Fruit fly (Drosophila melanogaster) whole organism, embryonic: ENCODE measurements around the gene att-ORFB.

Experiments
- Asciz ChIP-seq: fragments of 200-800 bp; sonication (Bioruptor generic); optimal IDR thresholded peaks from 2 replicates; lab custom pipeline; 2017; ENCODE audit warnings: missing biosample characterization, mild to moderate bottlenecking, missing genetic modification characterization, missing genetic modification reagents
- Atf3 ChIP-seq: fragments of 200-800 bp; sonication (Bioruptor generic); optimal IDR thresholded peaks from 3 replicates; lab custom pipeline; 2016; ENCODE audit warnings: missing biosample characterization, missing genetic modification characterization
- B-H2 ChIP-seq: fragments of 200-800 bp; sonication (Bioruptor generic); optimal IDR thresholded peaks from 2 replicates; lab custom pipeline; 2018; ENCODE audit warnings: missing biosample characterization, mild to moderate bottlenecking, missing genetic modification characterization
- CG10267 ChIP-seq: fragments of 200-800 bp; sonication (Bioruptor generic); optimal IDR thresholded peaks from 2 replicates; lab custom pipeline; 2018; ENCODE audit warnings: missing biosample characterization, mild to moderate bottlenecking, missing genetic modification characterization, moderate library complexity
- CG10366 ChIP-seq: fragments of 200-800 bp; sonication (Bioruptor generic); IDR thresholded peaks from 2 replicates; pipeline ENCODE4 v1.3.6; 2022; ENCODE audit warnings: missing biosample characterization, missing genetic modification characterization
- CG10462 ChIP-seq: fragments of 200-800 bp; sonication (Bioruptor generic); optimal IDR thresholded peaks from 2 replicates; lab custom pipeline; 2016; ENCODE audit warnings: missing biosample characterization, missing genetic modification characterization
- CG10543 ChIP-seq: fragments of 200-800 bp; sonication (Bioruptor generic); optimal IDR thresholded peaks from 3 replicates; lab custom pipeline; 2017; ENCODE audit warnings: missing biosample characterization, mild to moderate bottlenecking, missing genetic modification characterization, moderate library complexity
- CG10959 ChIP-seq: fragments of 200-800 bp; sonication (Bioruptor generic); IDR thresholded peaks from 2 replicates; pipeline ENCODE4 v1.3.6; 2022; ENCODE audit warnings: missing biosample characterization, missing genetic modification characterization
- CG11696 ChIP-seq: fragments of 200-800 bp; sonication (Bioruptor generic); IDR thresholded peaks from 2 replicates; pipeline ENCODE4 v1.3.6; 2022; ENCODE audit warnings: missing biosample characterization, missing genetic modification characterization
- CG13424 ChIP-seq: fragments of 200-800 bp; sonication (Bioruptor generic); optimal IDR thresholded peaks from 2 replicates; lab custom pipeline; 2019; ENCODE audit warnings: missing biosample characterization, mild to moderate bottlenecking, missing genetic modification characterization, moderate library complexity
- CG13624 ChIP-seq: fragments of 200-800 bp; sonication (Bioruptor generic); optimal IDR thresholded peaks from 2 replicates; lab custom pipeline; 2016; ENCODE audit warnings: missing biosample characterization, missing genetic modification characterization
- CG14710 ChIP-seq: fragments of 200-800 bp; sonication (Bioruptor generic); optimal IDR thresholded peaks from 3 replicates; lab custom pipeline; 2019; ENCODE audit warnings: missing biosample characterization, mild to moderate bottlenecking, missing genetic modification characterization, moderate library complexity
- CG15073 ChIP-seq: fragments of 200-800 bp; sonication (Bioruptor generic); optimal IDR thresholded peaks from 2 replicates; lab custom pipeline; 2016; ENCODE audit warnings: missing biosample characterization, missing genetic modification characterization
- CG17802 ChIP-seq: fragments of 200-800 bp; sonication (Bioruptor generic); optimal IDR thresholded peaks from 2 replicates; lab custom pipeline; 2018; ENCODE audit warnings: missing biosample characterization, mild to moderate bottlenecking, missing genetic modification characterization, moderate library complexity
- CG18262 ChIP-seq: fragments of 200-800 bp; optimal IDR thresholded peaks from 3 replicates; lab custom pipeline; 2019; ENCODE audit warnings: missing biosample characterization, mild to moderate bottlenecking, missing genetic modification characterization, moderate library complexity
- CG18619 ChIP-seq: fragments of 200-800 bp; sonication (Bioruptor generic); optimal IDR thresholded peaks from 3 replicates; lab custom pipeline; 2017; ENCODE audit warnings: missing biosample characterization, mild to moderate bottlenecking, missing genetic modification characterization
- CG31441 ChIP-seq: fragments of 200-800 bp; sonication (Bioruptor generic); IDR thresholded peaks from 2 replicates; pipeline ENCODE4 v1.3.6; 2022; ENCODE audit warnings: missing biosample characterization, missing genetic modification characterization
- CG32532 ChIP-seq: fragments of 200-800 bp; sonication (Bioruptor generic); IDR thresholded peaks from 2 replicates; pipeline ENCODE4 v1.3.6; 2022; ENCODE audit warnings: missing biosample characterization, missing genetic modification characterization
- CG7357 ChIP-seq: fragments of 200-800 bp; sonication (Bioruptor generic); IDR thresholded peaks from 3 replicates; pipeline ENCODE4 v1.3.6; 2022; ENCODE audit warnings: missing biosample characterization, missing genetic modification characterization
- CG7372 ChIP-seq: fragments of 200-800 bp; sonication (Bioruptor generic); IDR thresholded peaks from 2 replicates; pipeline ENCODE4 v1.3.6; 2022; ENCODE audit warnings: missing biosample characterization, missing genetic modification characterization
- D19A ChIP-seq: fragments of 200-800 bp; optimal IDR thresholded peaks from 3 replicates; lab custom pipeline; 2019; ENCODE audit warnings: missing biosample characterization, mild to moderate bottlenecking, missing genetic modification characterization, moderate library complexity
- HLHmδ ChIP-seq: fragments of 200-800 bp; sonication (Bioruptor generic); optimal IDR thresholded peaks from 2 replicates; lab custom pipeline; 2018; ENCODE audit warnings: missing biosample characterization, mild to moderate bottlenecking, missing genetic modification characterization, moderate library complexity
- Hr3 ChIP-seq: fragments of 200-800 bp; sonication (Bioruptor generic); optimal IDR thresholded peaks from 3 replicates; lab custom pipeline; 2016; ENCODE audit warnings: missing biosample characterization, missing genetic modification characterization
- Meics ChIP-seq: fragments of 200-800 bp; sonication (Bioruptor generic); optimal IDR thresholded peaks from 2 replicates; lab custom pipeline; 2017; ENCODE audit warnings: missing biosample characterization, mild to moderate bottlenecking, missing genetic modification characterization
- Rx ChIP-seq: fragments of 200-800 bp; sonication (Bioruptor generic); IDR thresholded peaks from 2 replicates; pipeline ENCODE4 v1.3.6; 2022; ENCODE audit warnings: missing biosample characterization, missing genetic modification characterization
- Taf1 ChIP-seq: fragments of 200-800 bp; sonication (Bioruptor generic); IDR thresholded peaks from 2 replicates; pipeline ENCODE4 v1.3.6; 2022; ENCODE audit warnings: missing biosample characterization, missing genetic modification characterization
- Tbp ChIP-seq: fragments of >200 bp; optimal IDR thresholded peaks from 2 replicates; lab custom pipeline; 2018; ENCODE audit warnings: missing biosample characterization, missing genetic modification characterization
- aop ChIP-seq: fragments of 200-800 bp; sonication (Bioruptor generic); IDR thresholded peaks from 2 replicates; pipeline ENCODE4 v1.3.6; 2022; ENCODE audit warnings: missing biosample characterization, missing genetic modification characterization
- chinmo ChIP-seq: fragments of 200-800 bp; sonication (Bioruptor generic); IDR thresholded peaks from 4 replicates; pipeline ENCODE4 v1.3.6; 2022; ENCODE audit warnings: missing biosample characterization, missing genetic modification characterization; ENCODE audit not compliant: partially characterized antibody
- chn ChIP-seq: fragments of 200-800 bp; sonication (Bioruptor generic); optimal IDR thresholded peaks from 2 replicates; lab custom pipeline; 2016; ENCODE audit warnings: missing biosample characterization, missing genetic modification characterization
- corto ChIP-seq: fragments of 200-800 bp; sonication (Bioruptor generic); optimal IDR thresholded peaks from 2 replicates; lab custom pipeline; 2016; ENCODE audit warnings: missing biosample characterization, mild to moderate bottlenecking, missing genetic modification characterization, moderate library complexity
- crp ChIP-seq, 2 experiments: fragments of 200-800 bp; sonication (Bioruptor generic); optimal IDR thresholded peaks; 2 replicates in 1 of 2; 3 replicates in 1 of 2; lab custom pipeline; 2017; ENCODE audit warnings: missing biosample characterization in 2 of 2, missing genetic modification characterization in 2 of 2, mild to moderate bottlenecking in 1 of 2, moderate library complexity in 1 of 2
- dm ChIP-seq: fragments of 200-800 bp; sonication (Bioruptor generic); optimal IDR thresholded peaks from 3 replicates; lab custom pipeline; 2016; ENCODE audit warnings: missing biosample characterization, missing genetic modification characterization
- ems ChIP-seq: fragments of 200-800 bp; sonication (Bioruptor generic); optimal IDR thresholded peaks from 3 replicates; lab custom pipeline; 2016; ENCODE audit warnings: missing biosample characterization, missing genetic modification characterization
- ewg ChIP-seq: fragments of 200-800 bp; sonication (Bioruptor generic); optimal IDR thresholded peaks from 3 replicates; lab custom pipeline; 2017; ENCODE audit warnings: mild to moderate bottlenecking, missing biosample characterization, missing genetic modification reagents, missing genetic modification characterization
- gfzf ChIP-seq: fragments of 200-800 bp; sonication (Bioruptor generic); optimal IDR thresholded peaks from 2 replicates; lab custom pipeline; 2016; ENCODE audit warnings: missing biosample characterization, mild to moderate bottlenecking, missing genetic modification characterization, moderate library complexity
- gsb-n ChIP-seq: fragments of 200-800 bp; sonication (Bioruptor generic); optimal IDR thresholded peaks from 3 replicates; lab custom pipeline; 2018; ENCODE audit warnings: missing biosample characterization, mild to moderate bottlenecking, missing genetic modification characterization
- hbn ChIP-seq: fragments of 200-800 bp; sonication (Bioruptor generic); IDR thresholded peaks from 2 replicates; pipeline ENCODE4 v1.3.6; 2022; ENCODE audit warnings: missing biosample characterization, missing genetic modification characterization; ENCODE audit not compliant: partially characterized antibody
- insv ChIP-seq, 2 experiments: fragments of 200-800 bp; sonication (Bioruptor generic); optimal IDR thresholded peaks; 3 replicates each; lab custom pipeline; 2016 to 2018; ENCODE audit warnings: missing biosample characterization in 2 of 2, missing genetic modification characterization in 2 of 2
- lab ChIP-seq: fragments of 200-800 bp; sonication (Bioruptor generic); optimal IDR thresholded peaks from 3 replicates; lab custom pipeline; 2017; ENCODE audit warnings: missing biosample characterization, missing genetic modification characterization, mild to moderate bottlenecking, moderate library complexity, missing genetic modification reagents
- lola ChIP-seq, 3 experiments: fragments of >200 bp in 2 of 3; fragments of 200-800 bp in 1 of 3; sonication (Bioruptor generic) in 1 of 3; optimal IDR thresholded peaks; 2 replicates each; lab custom pipeline; 2017 to 2019; ENCODE audit warnings: missing biosample characterization in 3 of 3, missing genetic modification characterization in 3 of 3, mild to moderate bottlenecking in 1 of 3, moderate library complexity in 1 of 3
- nom ChIP-seq: fragments of 200-800 bp; sonication (Bioruptor generic); optimal IDR thresholded peaks from 2 replicates; lab custom pipeline; 2017; ENCODE audit warnings: missing biosample characterization, missing genetic modification characterization, mild to moderate bottlenecking, moderate library complexity, missing genetic modification reagents
- org-1 ChIP-seq: fragments of 200-800 bp; sonication (Bioruptor generic); optimal IDR thresholded peaks from 2 replicates; lab custom pipeline; 2017; ENCODE audit warnings: missing biosample characterization, missing genetic modification characterization
- p53 ChIP-seq: fragments of 200-800 bp; sonication (Bioruptor generic); optimal IDR thresholded peaks from 2 replicates; lab custom pipeline; 2016; ENCODE audit warnings: missing biosample characterization, missing genetic modification characterization
- pfk ChIP-seq: fragments of 200-800 bp; sonication (Bioruptor generic); optimal IDR thresholded peaks from 2 replicates; lab custom pipeline; 2018; ENCODE audit warnings: missing biosample characterization, mild to moderate bottlenecking, missing genetic modification characterization, moderate library complexity
- ranshi ChIP-seq: fragments of 200-800 bp; sonication (Bioruptor generic); IDR thresholded peaks from 2 replicates; pipeline ENCODE4 v1.3.6; 2022; ENCODE audit warnings: missing biosample characterization, missing genetic modification characterization
- sc ChIP-seq, 3 experiments: fragments of >200 bp in 2 of 3; fragments of 200-800 bp in 1 of 3; sonication (Bioruptor generic) in 1 of 3; optimal IDR thresholded peaks; 2 replicates in 2 of 3; 3 replicates in 1 of 3; lab custom pipeline; 2017; ENCODE audit warnings: mild to moderate bottlenecking in 1 of 3, missing biosample characterization in 1 of 3, missing genetic modification characterization in 1 of 3, missing genetic modification reagents in 1 of 3
- tin ChIP-seq: fragments of 200-800 bp; sonication (Bioruptor generic); optimal IDR thresholded peaks from 3 replicates; lab custom pipeline; 2016; ENCODE audit warnings: missing biosample characterization, missing genetic modification characterization
- toy ChIP-seq: fragments of 200-800 bp; sonication (Bioruptor generic); IDR thresholded peaks from 2 replicates; pipeline ENCODE4 v1.3.6; 2022; ENCODE audit warnings: missing biosample characterization, missing genetic modification characterization

Gene att-ORFB

DNA sequence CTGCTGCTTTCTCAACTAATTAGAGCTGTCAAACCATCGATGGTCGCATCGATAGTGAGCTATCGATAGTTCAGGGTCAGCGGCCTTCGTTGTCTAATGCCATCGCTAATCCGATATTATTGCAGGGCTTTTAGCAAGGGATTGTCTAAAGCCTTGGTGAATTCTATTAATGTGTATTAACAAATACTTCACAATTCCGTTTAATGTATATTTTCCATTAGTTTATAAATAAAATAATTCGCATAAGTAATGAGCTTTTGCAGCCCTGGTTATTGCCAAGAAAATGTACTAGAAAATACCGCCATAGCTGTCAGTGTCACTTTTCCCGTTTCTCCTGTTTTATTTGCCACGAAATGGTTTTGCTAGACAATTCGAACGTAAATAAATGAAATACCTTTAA, 25.6 kb upstream of the att-ORFB start, which contains the start of the genes EloB and Srp14:
EloB (minus strand) TSS at position 35 of the 400 bp plus-strand sequence.
Srp14 (plus strand) TSS at position 300 of the 400 bp plus-strand sequence.
- TF ChIP-seq Asciz (GFP tag; lab: Kevin White, UChicago) (no peak), Hr3 (GFP tag; lab: Kevin White, UChicago) (peak; percentile 78), Tbp (GFP tag; lab: Kevin White, UChicago) (no peak), crp (GFP tag; optimal IDR thresholded peaks at IDR 0.05; lab: Kevin White, UChicago) (peak in 1 of 2 experiments; percentile 27), CG18619 (peak; percentile 73), ewg (GFP tag; lab: Kevin White, UChicago) (no peak), gfzf (GFP tag; lab: Kevin White, UChicago) (peak; percentile 78), org-1 (GFP tag; lab: Kevin White, UChicago) (peak; percentile 1), chinmo (GFP tag; lab: Robert Waterston, UW) (peak; percentile 92), ranshi (no peak), CG10267 (peak; percentile 83), CG18262 (tag; lab: Kevin White, UChicago) (peak; percentile 77), corto (GFP tag; lab: Kevin White, UChicago) (no peak), Meics (peak; percentile 81), CG15073 (GFP tag; lab: Kevin White, UChicago) (no peak), sc (optimal IDR thresholded peaks at IDR 0.05; lab: Kevin White, UChicago) (no peak), sc (GFP tag; optimal IDR thresholded peaks at IDR 0.05; lab: Kevin White, UChicago) (no peak), insv (GFP tag; optimal IDR thresholded peaks at IDR 0.05; lab: Kevin White, UChicago) (peak in 1 of 2 experiments; percentile 52), chn (GFP tag; lab: Kevin White, UChicago) (peak; percentile 90), CG10959 (GFP tag; lab: Robert Waterston, UW) (peak; percentile 70), nom (GFP tag; lab: Kevin White, UChicago) (peak; percentile 17), CG32532 (peak; percentile 89), Rx (GFP tag; lab: Robert Waterston, UW) (no peak), CG10543 (peak; percentile 73), CG7372 (GFP tag; lab: Robert Waterston, UW) (peak; percentile 49; the same call in 1 of the 2 replicates), aop (GFP tag; lab: Robert Waterston, UW) (no peak), hbn (peak; percentile 97), CG7357 (GFP tag; lab: Robert Waterston, UW) (peak; percentile 71; the same call in 1 of the 3 replicates), lola (GFP tag; optimal IDR thresholded peaks at IDR 0.05; lab: Kevin White, UChicago) (peak in 1 of 3 experiments; percentile 77), CG13624 (GFP tag; lab: Kevin White, UChicago) (peak; percentile 84), CG11696 (no peak), CG14710 (tag; lab: Kevin White, UChicago) (peak; percentile 95), p53 (GFP tag; lab: Kevin White, UChicago) (peak; percentile 56), CG17802 (peak; percentile 23), Atf3 (GFP tag; lab: Kevin White, UChicago) (peak; percentile 61), toy (GFP tag; lab: Robert Waterston, UW) (0 out of 2 replicates have a peak, but pooled peaks have one; percentile 9), lab (GFP tag; lab: Kevin White, UChicago) (no peak), CG10366 (GFP tag; lab: Robert Waterston, UW) (peak; percentile 66), HLHmδ (no peak), D19A (no peak), CG31441 (GFP tag; lab: Robert Waterston, UW) (peak; percentile 80; the same call in 1 of the 2 replicates), CG10462 (peak; percentile 61), gsb-n (tag; lab: Kevin White, UChicago) (no peak), pfk (GFP tag; lab: Kevin White, UChicago) (no peak), tin (peak; percentile 86), Taf1 (peak; percentile 44; the same call in 1 of the 2 replicates), dm (GFP tag; lab: Kevin White, UChicago) (peak; percentile 62), B-H2 (GFP tag; lab: Kevin White, UChicago) (peak; percentile 90), CG13424 (tag; lab: Kevin White, UChicago) (peak; percentile 88), ems (GFP tag; lab: Kevin White, UChicago) (peak; percentile 82)
